Fruit fly (Drosophila melanogaster): Measurements from ENCODE around the gene RFeSP.

The RFeSP gene

DNA sequence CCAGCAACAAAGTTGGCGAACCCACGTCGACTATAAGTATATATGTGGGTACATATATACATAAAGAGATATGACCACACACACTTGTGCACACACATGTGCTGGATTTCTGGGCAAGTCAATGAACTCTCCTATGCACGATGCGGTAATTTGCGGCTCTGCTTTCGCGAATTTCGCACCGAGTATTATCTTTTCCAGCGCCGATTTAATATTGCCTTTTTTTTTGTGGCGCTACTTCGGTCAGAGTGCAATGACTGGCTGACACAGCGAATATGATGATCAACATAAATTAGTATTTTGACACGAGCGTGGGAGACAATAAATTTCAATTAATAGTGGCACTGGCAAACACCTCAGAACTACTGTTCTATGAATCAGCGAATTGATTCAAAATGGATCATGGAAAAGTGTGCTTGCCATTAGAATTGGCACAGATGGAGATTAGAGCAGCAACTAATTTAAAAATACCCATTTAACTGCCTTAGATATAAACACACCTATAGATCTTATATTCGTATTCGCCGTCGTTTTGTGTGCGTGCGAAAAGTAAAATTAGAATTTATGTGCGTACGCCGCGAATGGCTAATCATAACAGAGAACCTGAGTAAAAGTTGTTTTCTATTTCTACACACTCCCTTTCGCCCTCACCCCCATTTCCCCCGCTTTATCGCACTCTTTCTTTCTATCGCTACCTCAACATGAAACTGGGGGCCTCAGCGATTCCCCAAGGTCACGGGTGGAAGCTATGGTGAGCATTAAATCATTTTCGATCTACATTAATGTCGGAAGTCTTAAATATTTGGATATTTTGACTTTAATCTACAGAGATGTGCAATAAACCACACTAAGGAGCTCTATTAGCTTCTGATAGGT, 17.7 kb upstream of the RFeSP start:
- TF ChIP-seq CG12769 (tag; optimal IDR thresholded peaks at IDR 0.05) (peak; percentile 26), Blimp-1 (GFP tag; optimal IDR thresholded peaks at IDR 0.05) (peak; percentile 66), GATAe (GFP tag; conservative IDR thresholded peaks at IDR 0.05) (no peak), CG8290 (GFP tag; optimal IDR thresholded peaks at IDR 0.05) (no peak), CG8290 (tag; optimal IDR thresholded peaks at IDR 0.05) (peak in 1 of 2 experiments; percentile 5), Med (GFP tag) (peak; percentile 59), Fer3 (tag; optimal IDR thresholded peaks at IDR 0.05) (peak; percentile 2), dpn (GFP tag; optimal IDR thresholded peaks at IDR 0.05) (no peak), Trl (optimal IDR thresholded peaks at IDR 0.05) (no peak), Trl (GFP tag; optimal IDR thresholded peaks at IDR 0.05) (no peak), ftz-f1 (GFP tag; optimal IDR thresholded peaks at IDR 0.05) (peak; percentile 69), CG9932 (GFP tag; IDR thresholded peaks at IDR 0.05) (peak; percentile 30; the same call in 1 of the 2 replicates), crol (GFP tag; IDR thresholded peaks at IDR 0.05) (peak; percentile 39; the same call in 1 of the 2 replicates), CG1792 (GFP tag; optimal IDR thresholded peaks at IDR 0.05) (no peak), Rfx (GFP tag; IDR thresholded peaks at IDR 0.05) (0 out of 2 replicates have a peak, but pooled peaks have one; percentile 5), chinmo (GFP tag; IDR thresholded peaks at IDR 0.05; ENCODE audit: partially characterized antibody) (peak; percentile 81; the same call in 2 of the 4 replicates)

DNA sequence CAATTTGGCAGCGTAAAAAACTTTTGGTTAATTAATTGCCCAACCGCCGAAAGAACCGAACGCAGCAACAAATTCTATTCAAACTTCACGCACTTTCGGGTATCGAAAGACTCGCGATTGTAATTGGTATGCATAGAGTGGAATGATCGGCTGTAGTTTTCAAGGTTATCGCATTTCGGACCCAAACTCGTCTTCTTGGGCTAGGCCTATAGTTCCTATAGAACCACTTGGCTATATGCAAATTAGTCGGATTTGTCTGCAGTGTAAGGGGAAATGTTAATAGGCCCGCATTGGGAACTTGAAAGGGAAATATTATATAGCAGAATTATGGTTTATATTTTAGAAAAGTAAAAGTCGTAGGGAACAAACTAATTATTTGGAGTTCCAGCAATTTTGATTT, 16.6 kb upstream of the RFeSP start:
- peak; percentile 3 for TF ChIP-seq sd (tag; optimal IDR thresholded peaks at IDR 0.05)
- TF ChIP-seq mam (GFP tag; optimal IDR thresholded peaks at IDR 0.05), result no peak
- no peak for TF ChIP-seq CG8290 (GFP tag; optimal IDR thresholded peaks at IDR 0.05)
- TF ChIP-seq CG8290 (tag; optimal IDR thresholded peaks at IDR 0.05), result peak in 1 of 2 experiments; percentile 16
- no peak for TF ChIP-seq z (GFP tag; IDR thresholded peaks at IDR 0.05)
- peak; percentile 54 for TF ChIP-seq CG12769 (tag; optimal IDR thresholded peaks at IDR 0.05)
- no peak for TF ChIP-seq ac (GFP tag; optimal IDR thresholded peaks at IDR 0.05)
- TF ChIP-seq CG9932 (GFP tag; IDR thresholded peaks at IDR 0.05), result no peak
- no peak for TF ChIP-seq fru (optimal IDR thresholded peaks at IDR 0.05)
- TF ChIP-seq Med (GFP tag), result peak; percentile 54
- no peak for TF ChIP-seq HLH4C (GFP tag; IDR thresholded peaks at IDR 0.05; ENCODE audit: partially characterized antibody)
- no peak for TF ChIP-seq fd64A (GFP tag; optimal IDR thresholded peaks at IDR 0.05)
- TF ChIP-seq klu (GFP tag; IDR thresholded peaks at IDR 0.05), result no peak
- no peak for TF ChIP-seq NC2β (GFP tag; optimal IDR thresholded peaks at IDR 0.05)
- no peak for TF ChIP-seq CG14710 (tag; optimal IDR thresholded peaks at IDR 0.05)
- TF ChIP-seq CG13894 (tag; optimal IDR thresholded peaks at IDR 0.05), result peak; percentile 21
- TF ChIP-seq Blimp-1 (GFP tag; optimal IDR thresholded peaks at IDR 0.05), result peak; percentile 46
- TF ChIP-seq p53 (GFP tag; optimal IDR thresholded peaks at IDR 0.05), result no peak
- no peak for TF ChIP-seq CG4854 (GFP tag; optimal IDR thresholded peaks at IDR 0.05)
- no peak for TF ChIP-seq CG1792 (GFP tag; optimal IDR thresholded peaks at IDR 0.05)
- no peak for TF ChIP-seq CG18764 (GFP tag; optimal IDR thresholded peaks at IDR 0.05)
- TF ChIP-seq unc-4 (GFP tag; IDR thresholded peaks at IDR 0.05; ENCODE audit: partially characterized antibody), result no peak
- TF ChIP-seq vnd (GFP tag; IDR thresholded peaks at IDR 0.05; ENCODE audit: partially characterized antibody), result no peak
- TF ChIP-seq CG13775 (GFP tag; optimal IDR thresholded peaks at IDR 0.05), result no peak
- no peak for TF ChIP-seq Kr (GFP tag; optimal IDR thresholded peaks at IDR 0.05)
- no peak for TF ChIP-seq Hsf (GFP tag; optimal IDR thresholded peaks at IDR 0.05)
- no peak for TF ChIP-seq Meics (GFP tag; optimal IDR thresholded peaks at IDR 0.05)
- no peak for TF ChIP-seq gsb-n (tag; optimal IDR thresholded peaks at IDR 0.05)
- no peak for TF ChIP-seq CG6813 (GFP tag; optimal IDR thresholded peaks at IDR 0.05)
- no peak for TF ChIP-seq Atf6 (GFP tag; IDR thresholded peaks at IDR 0.05)
- TF ChIP-seq CG6765 (GFP tag; optimal IDR thresholded peaks at IDR 0.05), result no peak
- no peak for TF ChIP-seq ken (GFP tag; IDR thresholded peaks at IDR 0.05)
- no peak for TF ChIP-seq CG11504 (tag; optimal IDR thresholded peaks at IDR 0.05)
- TF ChIP-seq CG11247 (GFP tag; IDR thresholded peaks at IDR 0.05), result no peak
- TF ChIP-seq CG2129 (GFP tag; IDR thresholded peaks at IDR 0.05; ENCODE audit: partially characterized antibody), result no peak
- no peak for TF ChIP-seq CG17612 (GFP tag; IDR thresholded peaks at IDR 0.05)
- no peak for TF ChIP-seq bbx (GFP tag; IDR thresholded peaks at IDR 0.05; ENCODE audit: partially characterized antibody)
- no peak for TF ChIP-seq CG6175 (GFP tag; IDR thresholded peaks at IDR 0.05)
- TF ChIP-seq slou (GFP tag; optimal IDR thresholded peaks at IDR 0.05), result no peak

Measured in whole organism, embryonic.